Fruit fly (Drosophila melanogaster) whole organism, wandering third instar larva: ENCODE data around the gene escl.

Experiments used
- Abd-B ChIP-seq: fragments of >200 bp; optimal IDR thresholded peaks from 2 replicates; lab custom pipeline; 2017; ENCODE audit warnings: missing biosample characterization, missing genetic modification characterization
- CG32264 ChIP-seq: fragments of 200-800 bp; sonication (Bioruptor generic); optimal IDR thresholded peaks from 2 replicates; lab custom pipeline; 2016; ENCODE audit warnings: missing biosample characterization, missing genetic modification characterization
- CG9705 ChIP-seq: fragments of 200-800 bp; sonication (Bioruptor generic); optimal IDR thresholded peaks from 2 replicates; lab custom pipeline; 2018; ENCODE audit warnings: missing biosample characterization, mild to moderate bottlenecking, missing genetic modification characterization
- CrebA ChIP-seq: fragments of 200-800 bp; sonication (Bioruptor generic); optimal IDR thresholded peaks from 2 replicates; lab custom pipeline; 2016; ENCODE audit warnings: missing biosample characterization, mild to moderate bottlenecking, missing genetic modification characterization, borderline replicate concordance
- Dfd ChIP-seq: fragments of >200 bp; optimal IDR thresholded peaks from 2 replicates; lab custom pipeline; 2017; ENCODE audit warnings: missing biosample characterization, missing genetic modification characterization
- GATAd ChIP-seq: sonication (Bioruptor generic); optimal IDR thresholded peaks from 2 replicates; lab custom pipeline; 2016; ENCODE audit warnings: missing biosample characterization, missing genetic modification characterization
- HLH106 ChIP-seq: fragments of 200-800 bp; optimal IDR thresholded peaks from 3 replicates; lab custom pipeline; 2019; ENCODE audit warnings: missing biosample characterization, mild to moderate bottlenecking, missing genetic modification characterization, moderate library complexity
- Hnf4 ChIP-seq: fragments of 200-800 bp; sonication (Bioruptor generic); optimal IDR thresholded peaks from 2 replicates; lab custom pipeline; 2016; ENCODE audit warnings: missing biosample characterization, mild to moderate bottlenecking, missing genetic modification characterization
- Hr78 ChIP-seq: fragments of >200 bp; optimal IDR thresholded peaks from 2 replicates; lab custom pipeline; 2017; ENCODE audit warnings: missing biosample characterization, missing genetic modification characterization
- Hr83 ChIP-seq: fragments of 200-300 bp; sonication (Bioruptor generic); optimal IDR thresholded peaks from 2 replicates; lab custom pipeline; 2016; ENCODE audit warnings: missing biosample characterization, mild to moderate bottlenecking, missing genetic modification characterization, moderate library complexity; ENCODE audit not compliant: poor library complexity, severe bottlenecking
- Jra ChIP-seq: sonication (Bioruptor generic); optimal IDR thresholded peaks from 2 replicates; lab custom pipeline; 2016; ENCODE audit warnings: missing biosample characterization, missing genetic modification characterization
- Myc ChIP-seq: fragments of >200 bp; optimal IDR thresholded peaks from 2 replicates; lab custom pipeline; 2017
- N ChIP-seq: fragments of >200 bp; optimal IDR thresholded peaks from 2 replicates; lab custom pipeline; 2018; ENCODE audit warnings: missing biosample characterization, missing external identifiers, missing genetic modification characterization
- OdsH ChIP-seq: fragments of 200-800 bp; sonication (Bioruptor generic); optimal IDR thresholded peaks from 2 replicates; lab custom pipeline; 2016; ENCODE audit warnings: missing biosample characterization, mild to moderate bottlenecking, missing genetic modification characterization
- Rel ChIP-seq, 2 experiments: fragments of 200-800 bp; sonication (Bioruptor generic) in 1 of 2; optimal IDR thresholded peaks; 2 replicates in 1 of 2; 3 replicates in 1 of 2; lab custom pipeline; 2016 to 2019; ENCODE audit warnings: mild to moderate bottlenecking in 2 of 2, missing biosample characterization in 2 of 2, missing genetic modification characterization in 2 of 2, moderate library complexity in 1 of 2
- Sp1 ChIP-seq: fragments of 200-800 bp; sonication (Bioruptor generic); optimal IDR thresholded peaks from 3 replicates; lab custom pipeline; 2019; ENCODE audit warnings: missing biosample characterization, mild to moderate bottlenecking, missing genetic modification characterization, moderate library complexity
- Vsx2 ChIP-seq: fragments of 200-300, 225-300 bp; sonication (Bioruptor generic); optimal IDR thresholded peaks from 2 replicates; lab custom pipeline; 2018; ENCODE audit warnings: missing biosample characterization, missing genetic modification characterization; ENCODE audit not compliant: partially characterized antibody
- br ChIP-seq: fragments of 200-800 bp; sonication (Bioruptor generic); optimal IDR thresholded peaks from 2 replicates; lab custom pipeline; 2016; ENCODE audit warnings: missing biosample characterization, missing genetic modification characterization
- brk ChIP-seq: fragments of 200-800 bp; sonication (Bioruptor generic); optimal IDR thresholded peaks from 2 replicates; lab custom pipeline; 2016; ENCODE audit warnings: missing biosample characterization, mild to moderate bottlenecking, missing genetic modification characterization
- dl ChIP-seq, 2 experiments: fragments of 175-275, 200-275 bp in 1 of 2; fragments of 200-275 bp in 1 of 2; sonication (Bioruptor generic); optimal IDR thresholded peaks; lab custom pipeline; 2018; ENCODE audit warnings: mild to moderate bottlenecking in 2 of 2, missing biosample characterization in 2 of 2, missing genetic modification characterization in 2 of 2, moderate library complexity in 2 of 2; ENCODE audit not compliant: partially characterized antibody in 2 of 2, insufficient read depth in 1 of 2
- dmrt93B ChIP-seq: fragments of 200-800 bp; sonication (Bioruptor generic); optimal IDR thresholded peaks from 2 replicates; lab custom pipeline; 2018; ENCODE audit warnings: missing biosample characterization, mild to moderate bottlenecking, missing genetic modification characterization
- dsf ChIP-seq: sonication (Bioruptor generic); optimal IDR thresholded peaks from 2 replicates; lab custom pipeline; 2016; ENCODE audit warnings: missing biosample characterization, missing genetic modification characterization, borderline replicate concordance
- ey ChIP-seq: fragments of 200-800 bp; sonication (Bioruptor generic); optimal IDR thresholded peaks from 2 replicates; lab custom pipeline; 2016; ENCODE audit warnings: missing biosample characterization, missing genetic modification characterization
- foxo ChIP-seq, 2 experiments: fragments of 200-800 bp; sonication (Bioruptor generic); optimal IDR thresholded peaks; 2 replicates in 1 of 2; 3 replicates in 1 of 2; lab custom pipeline; 2016 to 2017; ENCODE audit warnings: missing biosample characterization in 2 of 2, missing genetic modification characterization in 2 of 2
- fru ChIP-seq: fragments of 200-800 bp; sonication (Bioruptor generic); optimal IDR thresholded peaks from 3 replicates; lab custom pipeline; 2016; ENCODE audit warnings: missing biosample characterization, mild to moderate bottlenecking, missing genetic modification characterization
- h ChIP-seq: fragments of 200-800 bp; sonication (Bioruptor generic); optimal IDR thresholded peaks from 3 replicates; lab custom pipeline; 2016; ENCODE audit warnings: missing biosample characterization, mild to moderate bottlenecking, missing genetic modification characterization
- jim ChIP-seq: fragments of 175-275, 200-325 bp; sonication (Bioruptor generic); optimal IDR thresholded peaks from 2 replicates; lab custom pipeline; 2016; ENCODE audit warnings: missing biosample characterization, mild to moderate bottlenecking, missing genetic modification characterization
- pan ChIP-seq: fragments of >200 bp; optimal IDR thresholded peaks from 2 replicates; lab custom pipeline; 2017
- psq ChIP-seq: fragments of 200-800 bp; sonication (Bioruptor generic); optimal IDR thresholded peaks from 3 replicates; lab custom pipeline; 2017; ENCODE audit warnings: missing biosample characterization, mild to moderate bottlenecking, missing genetic modification characterization, moderate library complexity
- rgr ChIP-seq: fragments of 200-800 bp; sonication (Bioruptor generic); optimal IDR thresholded peaks from 3 replicates; lab custom pipeline; 2016; ENCODE audit warnings: missing biosample characterization, mild to moderate bottlenecking, missing genetic modification characterization
- sage ChIP-seq: fragments of 200-800 bp; sonication (Bioruptor generic); optimal IDR thresholded peaks from 2 replicates; lab custom pipeline; 2016; ENCODE audit warnings: missing biosample characterization, mild to moderate bottlenecking, missing genetic modification characterization
- sv ChIP-seq: fragments of 200-800 bp; sonication (Bioruptor generic); optimal IDR thresholded peaks from 3 replicates; lab custom pipeline; 2016; ENCODE audit warnings: missing biosample characterization, missing genetic modification characterization
- tai ChIP-seq: sonication (Bioruptor generic); optimal IDR thresholded peaks from 2 replicates; lab custom pipeline; 2016; ENCODE audit warnings: missing biosample characterization, missing genetic modification characterization
- usp ChIP-seq: fragments of >200 bp; optimal IDR thresholded peaks from 2 replicates; lab custom pipeline; 2017; ENCODE audit warnings: missing biosample characterization, missing genetic modification characterization
- woc ChIP-seq: sonication (Bioruptor generic); optimal IDR thresholded peaks from 2 replicates; lab custom pipeline; 2016; ENCODE audit warnings: missing biosample characterization, mild to moderate bottlenecking, missing genetic modification characterization

Gene escl

dm6 chr2L:12004211-12004979 is 13.7 kb downstream of the escl start:
- TF ChIP-seq rgr (peak; percentile 11), foxo (GFP tag; optimal IDR thresholded peaks at IDR 0.05; lab: Kevin White, UChicago) (peak in 1 of 2 experiments; percentile 22), dl (GFP tag; optimal IDR thresholded peaks at IDR 0.05; lab: Kevin White, UChicago; ENCODE audit: insufficient read depth in 1 of 2, partially characterized antibody in 2 of 2) (peak in 1 of 2 experiments; percentile 31), usp (GFP tag; lab: Kevin White, UChicago) (no peak), Jra (GFP tag; lab: Kevin White, UChicago) (no peak), sv (GFP tag; lab: Kevin White, UChicago) (peak; percentile 28), OdsH (GFP tag; lab: Kevin White, UChicago) (peak; percentile 44)

- no peak for TF ChIP-seq brk (GFP tag; lab: Kevin White, UChicago)
- TF ChIP-seq usp (GFP tag; lab: Kevin White, UChicago), result no peak
- TF ChIP-seq psq, result peak; percentile 5
- TF ChIP-seq ey (GFP tag; lab: Kevin White, UChicago), result no peak
- no peak for TF ChIP-seq pan (lab: Kevin White, UChicago)
- TF ChIP-seq Jra (GFP tag; lab: Kevin White, UChicago), result peak; percentile 40
- TF ChIP-seq sv (GFP tag; lab: Kevin White, UChicago), result no peak
- no peak for TF ChIP-seq h (GFP tag; lab: Kevin White, UChicago)
- no peak for TF ChIP-seq Vsx2 (GFP tag; lab: Kevin White, UChicago)
- no peak for TF ChIP-seq tai (GFP tag; lab: Kevin White, UChicago)
- TF ChIP-seq CrebA, result no peak
- TF ChIP-seq Rel (GFP tag; optimal IDR thresholded peaks at IDR 0.05; lab: Kevin White, UChicago), result no peak
- TF ChIP-seq Rel (tag; optimal IDR thresholded peaks at IDR 0.05; lab: Kevin White, UChicago), result peak; percentile 100
- peak; percentile 53 for TF ChIP-seq sage (GFP tag; lab: Kevin White, UChicago)
- TF ChIP-seq Myc (lab: Kevin White, UChicago), result no peak
- TF ChIP-seq br, result peak; percentile 59
- TF ChIP-seq Abd-B (GFP tag; lab: Kevin White, UChicago), result no peak
- no peak for TF ChIP-seq jim (GFP tag; lab: Kevin White, UChicago)
- TF ChIP-seq Sp1 (GFP tag; lab: Kevin White, UChicago), result peak; percentile 27
- no peak for TF ChIP-seq N (GFP tag; lab: Kevin White, UChicago)
- no peak for TF ChIP-seq CG32264 (GFP tag; lab: Kevin White, UChicago)
- TF ChIP-seq foxo (GFP tag; optimal IDR thresholded peaks at IDR 0.05; lab: Kevin White, UChicago), result no peak
- no peak for TF ChIP-seq dmrt93B (GFP tag; lab: Kevin White, UChicago)
- no peak for TF ChIP-seq dsf
- TF ChIP-seq dl (GFP tag; optimal IDR thresholded peaks at IDR 0.05; lab: Kevin White, UChicago; ENCODE audit: insufficient read depth in 1 of 2, partially characterized antibody in 2 of 2), result peak; percentile 59 to 62
- TF ChIP-seq rgr, result peak; percentile 1
- peak; percentile 23 for TF ChIP-seq fru (GFP tag; lab: Kevin White, UChicago)
- TF ChIP-seq woc (GFP tag; lab: Kevin White, UChicago), result no peak
- no peak for TF ChIP-seq Dfd (GFP tag; lab: Kevin White, UChicago)
- no peak for TF ChIP-seq CG9705 (GFP tag; lab: Kevin White, UChicago)
- TF ChIP-seq, all 38 proteins: peak for 9
These were observed 15.0 kb downstream of the escl start for dm6 chr2L:12005436-12006396.

dm6 chr2L:12006397-12007330 is 15.9 kb downstream of the escl start:
- TF ChIP-seq HLH106 (tag; lab: Kevin White, UChicago), result peak; percentile 95
- peak; percentile 78 for TF ChIP-seq Hr83 (GFP tag; lab: Kevin White, UChicago)
- TF ChIP-seq CG32264 (GFP tag; lab: Kevin White, UChicago), result peak; percentile 46
- TF ChIP-seq foxo (GFP tag; optimal IDR thresholded peaks at IDR 0.05; lab: Kevin White, UChicago), result peak; percentile 62 to 88
- TF ChIP-seq Jra (GFP tag; lab: Kevin White, UChicago), result no peak
- TF ChIP-seq pan (lab: Kevin White, UChicago), result no peak
- TF ChIP-seq dsf, result no peak
- TF ChIP-seq psq, result peak; percentile 88
- no peak for TF ChIP-seq Rel (GFP tag; optimal IDR thresholded peaks at IDR 0.05; lab: Kevin White, UChicago)
- TF ChIP-seq Rel (tag; optimal IDR thresholded peaks at IDR 0.05; lab: Kevin White, UChicago), result peak; percentile 87
- no peak for TF ChIP-seq Hnf4 (GFP tag; lab: Kevin White, UChicago)
- no peak for TF ChIP-seq CrebA
- no peak for TF ChIP-seq usp (GFP tag; lab: Kevin White, UChicago)
- peak; percentile 54 for TF ChIP-seq ey (GFP tag; lab: Kevin White, UChicago)
- TF ChIP-seq sv (GFP tag; lab: Kevin White, UChicago), result peak; percentile 88
- TF ChIP-seq Vsx2 (GFP tag; lab: Kevin White, UChicago), result no peak
- TF ChIP-seq GATAd (GFP tag; lab: Kevin White, UChicago), result no peak
- TF ChIP-seq fru (GFP tag; lab: Kevin White, UChicago), result peak; percentile 83
- no peak for TF ChIP-seq tai (GFP tag; lab: Kevin White, UChicago)
- peak; percentile 64 for TF ChIP-seq h (GFP tag; lab: Kevin White, UChicago)
- TF ChIP-seq Dfd (GFP tag; lab: Kevin White, UChicago), result peak; percentile 30
- peak; percentile 86 for TF ChIP-seq OdsH (GFP tag; lab: Kevin White, UChicago)
- peak; percentile 56 to 70 for TF ChIP-seq dl (GFP tag; optimal IDR thresholded peaks at IDR 0.05; lab: Kevin White, UChicago; ENCODE audit: insufficient read depth in 1 of 2, partially characterized antibody in 2 of 2)
- no peak for TF ChIP-seq Hr78 (GFP tag; lab: Kevin White, UChicago)
